Worm (Caenorhabditis elegans) whole organism, late embryonic: ENCODE results near the gene srd-74.

ENCODE experiments used
- C38D4.7 ChIP-seq: fragments of 200-800 bp; sonication (Bioruptor generic); optimal IDR thresholded peaks from 2 replicates; lab custom pipeline; 2018; ENCODE audit warnings: mild to moderate bottlenecking, missing genetic modification characterization, moderate library complexity, missing compliant biosample characterization
- K02D7.2 ChIP-seq: sonication (generic microtip); optimal IDR thresholded peaks from 2 replicates; lab custom pipeline; 2017; ENCODE audit warnings: mild to moderate bottlenecking, missing genetic modification characterization, missing compliant biosample characterization
- K09A11.1 ChIP-seq: sonication (generic microtip); optimal IDR thresholded peaks from 2 replicates; lab custom pipeline; 2017; ENCODE audit warnings: antibody characterized with exemption, mild to moderate bottlenecking, missing genetic modification characterization, missing compliant biosample characterization; ENCODE audit not compliant: insufficient read depth
- T23F11.4 ChIP-seq: fragments of 200-800 bp; sonication (Bioruptor generic); optimal IDR thresholded peaks from 2 replicates; lab custom pipeline; 2018; ENCODE audit warnings: mild to moderate bottlenecking, missing genetic modification characterization, missing compliant biosample characterization
- Y22D7AL.16 ChIP-seq: sonication (generic microtip); optimal IDR thresholded peaks from 2 replicates; lab custom pipeline; 2016; ENCODE audit warnings: missing genetic modification characterization, missing compliant biosample characterization
- ahr-1 ChIP-seq: sonication (generic microtip); optimal IDR thresholded peaks from 2 replicates; lab custom pipeline; 2016; ENCODE audit warnings: missing genetic modification characterization, missing compliant biosample characterization
- ama-1 ChIP-seq: fragments of 150-350 bp; optimal IDR thresholded peaks from 2 replicates; lab custom pipeline; 2014
- ceh-18 ChIP-seq: sonication (generic microtip); optimal IDR thresholded peaks from 2 replicates; lab custom pipeline; 2016; ENCODE audit warnings: missing genetic modification characterization, missing compliant biosample characterization
- ceh-2 ChIP-seq: sonication (generic microtip); optimal IDR thresholded peaks from 2 replicates; lab custom pipeline; 2016; ENCODE audit warnings: missing genotype, missing genetic modification characterization, missing compliant biosample characterization
- ceh-22 ChIP-seq: sonication (generic microtip); optimal IDR thresholded peaks from 2 replicates; lab custom pipeline; 2017; ENCODE audit warnings: missing biosample characterization, missing genetic modification characterization
- ceh-24 ChIP-seq: sonication (generic microtip); optimal IDR thresholded peaks from 2 replicates; lab custom pipeline; 2016; ENCODE audit warnings: mild to moderate bottlenecking, missing genetic modification characterization, missing compliant biosample characterization
- ceh-30 ChIP-seq: fragments of 150-350 bp; optimal IDR thresholded peaks from 2 replicates; lab custom pipeline; 2014; ENCODE audit warnings: missing biosample characterization, missing genetic modification characterization
- ceh-34 ChIP-seq: sonication (generic microtip); optimal IDR thresholded peaks from 2 replicates; lab custom pipeline; 2016; ENCODE audit warnings: mild to moderate bottlenecking, missing genetic modification characterization, missing compliant biosample characterization
- ceh-48 ChIP-seq: sonication (generic microtip); optimal IDR thresholded peaks from 2 replicates; lab custom pipeline; 2016; ENCODE audit warnings: missing genetic modification characterization, inconsistent platforms, missing compliant biosample characterization
- ceh-9 ChIP-seq: sonication (generic microtip); optimal IDR thresholded peaks from 2 replicates; lab custom pipeline; 2016; ENCODE audit warnings: mild to moderate bottlenecking, missing genetic modification characterization, inconsistent platforms, missing compliant biosample characterization
- che-1 ChIP-seq: sonication (generic microtip); optimal IDR thresholded peaks from 2 replicates; lab custom pipeline; 2016; ENCODE audit warnings: mild to moderate bottlenecking, missing genetic modification characterization, missing compliant biosample characterization
- dmd-4 ChIP-seq: sonication (generic microtip); optimal IDR thresholded peaks from 2 replicates; lab custom pipeline; 2016; ENCODE audit warnings: borderline replicate concordance, missing genetic modification characterization, missing compliant biosample characterization
- elt-2 ChIP-seq: sonication (generic microtip); optimal IDR thresholded peaks from 2 replicates; lab custom pipeline; 2016; ENCODE audit warnings: missing genetic modification reagents, missing genetic modification characterization, missing compliant biosample characterization
- ets-4 ChIP-seq: sonication (generic microtip); optimal IDR thresholded peaks from 2 replicates; lab custom pipeline; 2016; ENCODE audit warnings: missing genetic modification characterization, missing compliant biosample characterization
- eyg-1 ChIP-seq: sonication (generic microtip); optimal IDR thresholded peaks from 2 replicates; lab custom pipeline; 2016; ENCODE audit warnings: missing genotype, missing genetic modification characterization, missing compliant biosample characterization
- fax-1 ChIP-seq: sonication (generic microtip); optimal IDR thresholded peaks from 2 replicates; lab custom pipeline; 2016; ENCODE audit warnings: missing genotype, missing genetic modification characterization, missing compliant biosample characterization
- fkh-10 ChIP-seq: fragments of 150-350 bp; optimal IDR thresholded peaks from 2 replicates; lab custom pipeline; 2014; ENCODE audit warnings: missing biosample characterization, missing genetic modification reagents, missing genetic modification characterization
- fkh-6 ChIP-seq: sonication (generic microtip); optimal IDR thresholded peaks from 2 replicates; lab custom pipeline; 2016; ENCODE audit warnings: missing genetic modification characterization, missing compliant biosample characterization
- gmeb-2 ChIP-seq: sonication (generic microtip); optimal IDR thresholded peaks from 2 replicates; lab custom pipeline; 2016; ENCODE audit warnings: missing genetic modification characterization, inconsistent platforms, missing compliant biosample characterization
- hlh-13 ChIP-seq: fragments of 200-800 bp; sonication (Bioruptor generic); optimal IDR thresholded peaks from 2 replicates; lab custom pipeline; 2018; ENCODE audit warnings: mild to moderate bottlenecking, missing genetic modification characterization, missing compliant biosample characterization
- hlh-15 ChIP-seq: sonication (generic microtip); optimal IDR thresholded peaks from 2 replicates; lab custom pipeline; 2016; ENCODE audit warnings: missing genetic modification characterization, missing compliant biosample characterization
- hlh-30 ChIP-seq: sonication (generic microtip); optimal IDR thresholded peaks from 2 replicates; lab custom pipeline; 2017; ENCODE audit warnings: antibody characterized with exemption, missing genetic modification characterization, missing compliant biosample characterization; ENCODE audit not compliant: insufficient read depth
- lim-6 ChIP-seq: sonication (generic microtip); optimal IDR thresholded peaks from 2 replicates; lab custom pipeline; 2016; ENCODE audit warnings: missing genetic modification characterization, missing compliant biosample characterization
- lin-11 ChIP-seq: fragments of 200-800 bp; sonication (Bioruptor generic); optimal IDR thresholded peaks from 2 replicates; lab custom pipeline; 2018; ENCODE audit warnings: mild to moderate bottlenecking, missing genetic modification characterization, missing compliant biosample characterization
- nhr-11 ChIP-seq: fragments of 150-350 bp; optimal IDR thresholded peaks from 2 replicates; lab custom pipeline; 2014; ENCODE audit warnings: missing biosample characterization, missing genetic modification characterization
- npax-4 ChIP-seq: sonication (generic microtip); optimal IDR thresholded peaks from 2 replicates; lab custom pipeline; 2016; ENCODE audit warnings: missing genetic modification characterization, missing compliant biosample characterization
- pha-4 ChIP-seq: fragments of 150-350 bp; optimal IDR thresholded peaks from 2 replicates; lab custom pipeline; 2018; ENCODE audit warnings: missing biosample characterization, missing genetic modification reagents, missing genetic modification characterization
- pros-1 ChIP-seq: fragments of 150-350 bp; optimal IDR thresholded peaks from 2 replicates; lab custom pipeline; 2014; ENCODE audit warnings: missing biosample characterization, missing genetic modification reagents, missing genetic modification characterization
- rnt-1 ChIP-seq: sonication (generic microtip); optimal IDR thresholded peaks from 2 replicates; lab custom pipeline; 2016; ENCODE audit warnings: missing genetic modification characterization, missing compliant biosample characterization
- sdc-2 ChIP-seq: sonication (generic microtip); optimal IDR thresholded peaks from 2 replicates; lab custom pipeline; 2016; ENCODE audit warnings: missing genotype, missing genetic modification characterization, missing compliant biosample characterization
- sox-2 ChIP-seq: fragments of 200-800 bp; sonication (Bioruptor generic); IDR thresholded peaks from 2 replicates; pipeline ENCODE4 v1.3.6; 2022; ENCODE audit warnings: missing genetic modification reagents, missing genetic modification characterization, missing compliant biosample characterization
- syd-9 ChIP-seq: sonication (generic microtip); optimal IDR thresholded peaks from 2 replicates; lab custom pipeline; 2016; ENCODE audit warnings: mild to moderate bottlenecking, missing genetic modification characterization, moderate library complexity, missing compliant biosample characterization
- tbx-2 ChIP-seq: sonication (generic microtip); optimal IDR thresholded peaks from 2 replicates; lab custom pipeline; 2016; ENCODE audit warnings: missing genetic modification characterization, missing compliant biosample characterization
- tbx-7 ChIP-seq: sonication (generic microtip); optimal IDR thresholded peaks from 2 replicates; lab custom pipeline; 2016; ENCODE audit warnings: missing genotype, missing genetic modification characterization, missing compliant biosample characterization
- ttx-3 ChIP-seq: sonication (generic microtip); optimal IDR thresholded peaks from 2 replicates; lab custom pipeline; 2016; ENCODE audit warnings: missing genetic modification reagents, missing genetic modification characterization, missing compliant biosample characterization
- unc-3 ChIP-seq, 2 experiments: fragments of 200-800 bp in 1 of 2; sonication (Bioruptor generic) in 1 of 2; sonication (generic microtip) in 1 of 2; conservative IDR thresholded peaks in 1 of 2; optimal IDR thresholded peaks in 1 of 2; 2 replicates each; pipeline versions ENCODE4 v1.3.6 to Lab custom; 2016 to 2022; ENCODE audit warnings: missing compliant biosample characterization in 2 of 2, missing genetic modification characterization in 2 of 2, missing genetic modification reagents in 1 of 2
- unc-42 ChIP-seq: sonication (generic microtip); optimal IDR thresholded peaks from 2 replicates; lab custom pipeline; 2016; ENCODE audit warnings: missing genotype, missing genetic modification characterization, missing compliant biosample characterization
- unc-55 ChIP-seq: sonication (generic microtip); optimal IDR thresholded peaks from 2 replicates; lab custom pipeline; 2017; ENCODE audit warnings: missing biosample characterization, missing genetic modification reagents, missing genetic modification characterization
- unc-86 ChIP-seq: sonication (generic microtip); optimal IDR thresholded peaks from 2 replicates; lab custom pipeline; 2016; ENCODE audit warnings: missing genetic modification characterization, missing compliant biosample characterization
- zip-5 ChIP-seq: sonication (generic microtip); optimal IDR thresholded peaks from 2 replicates; lab custom pipeline; 2016; ENCODE audit warnings: missing genetic modification characterization, missing compliant biosample characterization
- ztf-16 ChIP-seq: sonication (generic microtip); optimal IDR thresholded peaks from 2 replicates; lab custom pipeline; 2017; ENCODE audit warnings: missing genetic modification characterization, missing compliant biosample characterization

srd-74 gene

DNA sequence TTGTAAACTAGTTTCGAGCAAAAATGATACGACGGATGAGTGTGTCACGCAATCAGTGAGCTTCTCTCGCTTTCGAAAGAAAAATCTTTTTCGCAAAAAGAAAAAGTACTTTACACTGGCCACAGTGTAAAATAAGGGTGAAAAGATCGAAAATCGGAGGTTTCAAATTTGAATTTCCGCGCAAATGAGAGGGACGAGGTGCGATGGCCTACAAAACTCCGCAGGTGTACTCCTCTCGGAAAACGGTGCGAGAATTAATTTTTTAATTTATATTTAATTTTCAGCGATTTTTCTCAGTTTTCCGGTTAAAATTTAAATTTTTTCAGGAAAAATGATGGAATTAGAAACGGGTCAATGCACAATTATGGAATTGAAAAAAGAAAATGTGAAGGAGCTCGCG lies 35.2 kb upstream of the srd-74 start, which contains the start of gene mrt-2 (continued):
- TF ChIP-seq fkh-10 (no peak), ceh-2 (peak; percentile 92), ceh-24 (tag; lab: Kevin White, UChicago) (no peak), ceh-9 (tag; lab: Kevin White, UChicago) (no peak), ama-1 (lab: Kevin White, UChicago) (no peak), lim-6 (no peak), ceh-48 (tag; lab: Kevin White, UChicago) (no peak), elt-2 (tag; lab: Kevin White, UChicago) (peak; percentile 55), fax-1 (peak; percentile 49), unc-55 (GFP tag; lab: Kevin White, UChicago) (peak; percentile 6), unc-42 (peak; percentile 71), dmd-4 (tag; lab: Kevin White, UChicago) (no peak), ztf-16 (tag; lab: Kevin White, UChicago) (peak; percentile 40), ceh-18 (tag; lab: Kevin White, UChicago) (peak; percentile 29), nhr-11 (tag; lab: Kevin White, UChicago) (no peak), sox-2 (GFP tag; lab: Robert Waterston, UW) (no peak)

DNA sequence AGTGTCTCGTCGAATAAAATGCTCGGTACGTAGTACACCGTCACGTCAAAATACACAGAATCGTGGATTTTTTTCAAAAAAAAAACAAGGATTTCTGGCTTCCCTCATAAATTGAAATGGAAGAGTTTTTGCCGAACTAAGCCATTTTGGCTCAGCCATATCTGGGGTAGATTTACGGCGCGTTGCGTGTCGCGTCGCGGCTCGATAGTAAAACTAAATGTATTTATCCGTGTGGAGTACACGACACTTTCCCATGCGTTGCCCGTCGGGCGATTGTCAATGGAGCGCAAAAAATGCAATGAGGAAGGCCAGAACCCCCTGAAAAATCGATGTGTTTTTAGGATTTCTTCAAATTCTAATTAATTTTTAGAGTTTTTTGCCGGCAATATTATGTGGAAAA lies 31.7 kb upstream of the srd-74 start:
- no peak for TF ChIP-seq nhr-11 (tag; lab: Kevin White, UChicago)
- TF ChIP-seq pha-4 (tag; lab: Kevin White, UChicago) = no peak
- TF ChIP-seq fkh-6 (tag; lab: Kevin White, UChicago) = no peak
- TF ChIP-seq ceh-34 (tag; lab: Kevin White, UChicago) = no peak
- no peak for TF ChIP-seq K09A11.1
- no peak for TF ChIP-seq fax-1
- no peak for TF ChIP-seq rnt-1
- no peak for TF ChIP-seq tbx-7 (tag; lab: Kevin White, UChicago)
- TF ChIP-seq zip-5 = no peak
- no peak for TF ChIP-seq ets-4
- TF ChIP-seq elt-2 (tag; lab: Kevin White, UChicago) = no peak
- TF ChIP-seq ztf-16 (tag; lab: Kevin White, UChicago) = no peak

- TF ChIP-seq ceh-22 (no peak), unc-3 (GFP tag; conservative IDR thresholded peaks at IDR 0.05; lab: Robert Waterston, UW) (no peak), unc-3 (tag; optimal IDR thresholded peaks at IDR 0.05; lab: Kevin White, UChicago) (no peak), ttx-3 (tag; lab: Kevin White, UChicago) (no peak), ahr-1 (tag; lab: Kevin White, UChicago) (no peak), T23F11.4 (GFP tag; lab: Kevin White, UChicago) (no peak), K02D7.2 (tag; lab: Kevin White, UChicago) (no peak), tbx-2 (no peak), ceh-9 (tag; lab: Kevin White, UChicago) (no peak), lin-11 (no peak), gmeb-2 (tag; lab: Kevin White, UChicago) (no peak), che-1 (no peak), sdc-2 (tag; lab: Kevin White, UChicago) (no peak), pros-1 (tag; lab: Kevin White, UChicago) (no peak)
Observed at ce11 chrIII:11750817-11751216, 31.1 kb upstream of the srd-74 start.

- TF ChIP-seq npax-4 (no peak), hlh-15 (no peak), pha-4 (tag; lab: Kevin White, UChicago) (no peak), hlh-30 (tag; lab: Kevin White, UChicago) (no peak), ceh-30 (tag; lab: Kevin White, UChicago) (no peak), K09A11.1 (no peak), zip-5 (no peak), K02D7.2 (tag; lab: Kevin White, UChicago) (no peak), ceh-24 (tag; lab: Kevin White, UChicago) (no peak), C38D4.7 (GFP tag; lab: Kevin White, UChicago) (no peak), elt-2 (tag; lab: Kevin White, UChicago) (no peak), eyg-1 (no peak), T23F11.4 (GFP tag; lab: Kevin White, UChicago) (no peak), Y22D7AL.16 (tag; lab: Kevin White, UChicago) (no peak), unc-86 (tag; lab: Kevin White, UChicago) (no peak), syd-9 (tag; lab: Kevin White, UChicago) (no peak), hlh-13 (GFP tag; lab: Kevin White, UChicago) (no peak)
- TF ChIP-seq, all 69 proteins: peak for 0
Observed at ce11 chrIII:11757892-11758291, 24.0 kb upstream of the srd-74 start.
